Fruit fly (Drosophila melanogaster): ENCODE results near the gene CG9737.
A peak's percentile ranks its signal among the peaks of the same experiment; 100 is the strongest.

Gene CG9737

dm6 chr3R:30191462-30191874 lies 51.6 kb downstream of the CG9737 start (continued):
- TF ChIP-seq salr (GFP tag; optimal IDR thresholded peaks at IDR 0.05), result peak in 1 of 2 experiments; percentile 52
- TF ChIP-seq eg (GFP tag; IDR thresholded peaks at IDR 0.05), result no peak
- peak; percentile 62 for TF ChIP-seq CG8632 (GFP tag; optimal IDR thresholded peaks at IDR 0.05)
- TF ChIP-seq svp (GFP tag), result peak; percentile 95
- peak; percentile 26 for TF ChIP-seq CG6276 (GFP tag; optimal IDR thresholded peaks at IDR 0.05)
- TF ChIP-seq CG16779 (tag; optimal IDR thresholded peaks at IDR 0.05), result peak; percentile 1
- peak; percentile 71 for TF ChIP-seq CG34406 (GFP tag; optimal IDR thresholded peaks at IDR 0.05)
- TF ChIP-seq Eip93F (GFP tag; optimal IDR thresholded peaks at IDR 0.05), result no peak
- peak; percentile 26 for TF ChIP-seq CG11762 (GFP tag; optimal IDR thresholded peaks at IDR 0.05; ENCODE audit: insufficient read depth)
- TF ChIP-seq CG4318 (GFP tag; optimal IDR thresholded peaks at IDR 0.05), result peak; percentile 36
- 0 out of 3 replicates have a peak, but pooled peaks have one; percentile 11 for TF ChIP-seq CG6163 (GFP tag; IDR thresholded peaks at IDR 0.05)

All from whole organism, prepupa.